Worm (Caenorhabditis elegans) whole organism, young adult: ENCODE results near the gene F20C5.6.
A peak's percentile ranks its signal among the peaks of the same experiment; 100 is the strongest.

ENCODE experiments used
- B0019.2 ChIP-seq: fragments of 200-800 bp; sonication (Bioruptor generic); conservative IDR thresholded peaks from 2 replicates; pipeline ENCODE4 v1.3.6; 2022; ENCODE audit warnings: missing genetic modification reagents, missing genetic modification characterization, missing compliant biosample characterization
- B0261.1 ChIP-seq: sonication (generic microtip); optimal IDR thresholded peaks from 2 replicates; lab custom pipeline; 2016; ENCODE audit warnings: mild to moderate bottlenecking, missing genetic modification characterization, moderate library complexity, missing compliant biosample characterization
- C06A6.2 ChIP-seq: fragments of 200-800 bp; sonication (Bioruptor generic); conservative IDR thresholded peaks from 2 replicates; pipeline ENCODE4 v1.3.6; 2022; ENCODE audit warnings: missing genetic modification characterization, missing compliant biosample characterization
- D2030.7 ChIP-seq: fragments of 200-800 bp; sonication (Bioruptor generic); IDR thresholded peaks from 2 replicates; pipeline ENCODE4 v1.3.6; 2022; ENCODE audit warnings: missing genetic modification reagents, missing genetic modification characterization, missing compliant biosample characterization
- F49E8.2 ChIP-seq: sonication (generic microtip); optimal IDR thresholded peaks from 3 replicates; lab custom pipeline; 2017; ENCODE audit warnings: missing genetic modification characterization, mild to moderate bottlenecking, missing compliant biosample characterization, antibody characterized with exemption, moderate library complexity; ENCODE audit not compliant: insufficient read depth
- F55B11.4 ChIP-seq: sonication (generic microtip); optimal IDR thresholded peaks from 2 replicates; lab custom pipeline; 2016; ENCODE audit warnings: missing compliant biosample characterization, missing genetic modification characterization, borderline replicate concordance; ENCODE audit not compliant: insufficient read depth
- F57C9.4 ChIP-seq: sonication (generic microtip); optimal IDR thresholded peaks from 2 replicates; lab custom pipeline; 2017; ENCODE audit warnings: mild to moderate bottlenecking, missing genetic modification characterization, missing compliant biosample characterization
- T07F8.4 ChIP-seq: sonication (generic microtip); optimal IDR thresholded peaks from 2 replicates; lab custom pipeline; 2016; ENCODE audit warnings: mild to moderate bottlenecking, missing genetic modification characterization, moderate library complexity, missing compliant biosample characterization
- Y53F4B.3 ChIP-seq: fragments of 200-800 bp; sonication (Bioruptor generic); IDR thresholded peaks from 2 replicates; pipeline ENCODE4 v1.3.6; 2022; ENCODE audit warnings: missing genetic modification reagents, missing genetic modification characterization, missing compliant biosample characterization
- Y67H2A.10 ChIP-seq: fragments of 200-800 bp; sonication (Bioruptor generic); conservative IDR thresholded peaks from 2 replicates; pipeline ENCODE4 v1.3.6; 2022; ENCODE audit warnings: missing genetic modification reagents, missing genetic modification characterization, missing compliant biosample characterization
- Y79H2A.3 ChIP-seq: fragments of 200-800 bp; sonication (Bioruptor generic); conservative IDR thresholded peaks from 2 replicates; pipeline ENCODE4 v1.3.6; 2022; ENCODE audit warnings: missing genetic modification reagents, missing genetic modification characterization, missing compliant biosample characterization
- Y95B8A.8 ChIP-seq: fragments of 200-800 bp; sonication (Bioruptor generic); IDR thresholded peaks from 2 replicates; pipeline ENCODE4 v1.3.6; 2022; ENCODE audit warnings: missing genetic modification reagents, missing genetic modification characterization, missing compliant biosample characterization
- aptf-2 ChIP-seq: fragments of 200-800 bp; sonication (Bioruptor generic); conservative IDR thresholded peaks from 2 replicates; pipeline ENCODE4 v1.3.6; 2022; ENCODE audit warnings: missing genetic modification reagents, missing genetic modification characterization, missing compliant biosample characterization
- atf-7 ChIP-seq: sonication (generic microtip); optimal IDR thresholded peaks from 2 replicates; lab custom pipeline; 2017; ENCODE audit warnings: mild to moderate bottlenecking, missing genetic modification characterization, missing compliant biosample characterization
- attf-3 ChIP-seq: fragments of 200-800 bp; sonication (Bioruptor generic); conservative IDR thresholded peaks from 2 replicates; pipeline ENCODE4 v1.3.6; 2022; ENCODE audit warnings: missing genetic modification reagents, missing genetic modification characterization, missing compliant biosample characterization
- cebp-1 ChIP-seq, 2 experiments: fragments of 200-800 bp in 1 of 2; sonication (Bioruptor generic) in 1 of 2; sonication (generic microtip) in 1 of 2; IDR thresholded peaks in 1 of 2; optimal IDR thresholded peaks in 1 of 2; 2 replicates each; pipeline versions ENCODE4 v1.3.6 to Lab custom; 2017 to 2022; ENCODE audit warnings: missing compliant biosample characterization in 2 of 2, missing genetic modification characterization in 2 of 2, mild to moderate bottlenecking in 1 of 2, missing genetic modification reagents in 1 of 2, moderate library complexity in 1 of 2
- cebp-2 ChIP-seq: fragments of 200-800 bp; sonication (Bioruptor generic); IDR thresholded peaks from 2 replicates; pipeline ENCODE4 v1.3.6; 2022; ENCODE audit warnings: missing genetic modification characterization, missing compliant biosample characterization
- ceh-100 ChIP-seq: fragments of 200-800 bp; sonication (Bioruptor generic); IDR thresholded peaks from 2 replicates; pipeline ENCODE4 v1.3.6; 2022; ENCODE audit warnings: missing genetic modification reagents, missing genetic modification characterization, missing compliant biosample characterization
- ceh-27 ChIP-seq: fragments of 200-800 bp; sonication (Bioruptor generic); optimal IDR thresholded peaks from 2 replicates; lab custom pipeline; 2018; ENCODE audit warnings: mild to moderate bottlenecking, missing genetic modification characterization, moderate library complexity, missing compliant biosample characterization
- ceh-40 ChIP-seq: fragments of 200-800 bp; sonication (Bioruptor generic); IDR thresholded peaks from 2 replicates; pipeline ENCODE4 v1.3.6; 2022; ENCODE audit warnings: missing genetic modification characterization, missing compliant biosample characterization
- ekl-4 ChIP-seq: fragments of 200-800 bp; sonication (Bioruptor generic); IDR thresholded peaks from 2 replicates; pipeline ENCODE4 v1.3.6; 2022; ENCODE audit warnings: missing genetic modification reagents, missing genetic modification characterization, missing compliant biosample characterization
- ets-4 ChIP-seq: fragments of 200-800 bp; sonication (Bioruptor generic); optimal IDR thresholded peaks from 2 replicates; lab custom pipeline; 2018; ENCODE audit warnings: mild to moderate bottlenecking, missing genetic modification characterization, missing compliant biosample characterization
- hmg-1.2 ChIP-seq: fragments of 200-800 bp; sonication (Bioruptor generic); IDR thresholded peaks from 2 replicates; pipeline ENCODE4 v1.3.6; 2022; ENCODE audit warnings: missing genetic modification reagents, missing genetic modification characterization, missing compliant biosample characterization
- lin-26 ChIP-seq: fragments of 200-800 bp; sonication (Bioruptor generic); IDR thresholded peaks from 2 replicates; pipeline ENCODE4 v1.3.6; 2022; ENCODE audit warnings: missing genetic modification reagents, missing genetic modification characterization, missing compliant biosample characterization
- lin-35 ChIP-seq, 3 experiments: fragments of 150-350 bp in 2 of 3; sonication (generic microtip) in 1 of 3; optimal IDR thresholded peaks; 2 replicates each; lab custom pipeline; 2014 to 2018; ENCODE audit warnings: missing biosample characterization in 3 of 3, missing genetic modification characterization in 3 of 3, missing genetic modification reagents in 3 of 3
- lin-40 ChIP-seq: sonication (generic microtip); optimal IDR thresholded peaks from 2 replicates; lab custom pipeline; 2016; ENCODE audit warnings: missing genetic modification characterization, mild to moderate bottlenecking, missing compliant biosample characterization, missing genotype, missing genetic modification reagents
- lin-54 ChIP-seq: fragments of 200-800 bp; sonication (Bioruptor generic); optimal IDR thresholded peaks from 2 replicates; lab custom pipeline; 2018; ENCODE audit warnings: mild to moderate bottlenecking, missing genetic modification characterization, missing compliant biosample characterization
- lir-1 ChIP-seq: fragments of 200-800 bp; sonication (Bioruptor generic); conservative IDR thresholded peaks from 2 replicates; pipeline ENCODE4 v1.3.6; 2022; ENCODE audit warnings: missing genetic modification reagents, missing genetic modification characterization, missing compliant biosample characterization
- madf-3 ChIP-seq: fragments of 200-800 bp; sonication (Bioruptor generic); IDR thresholded peaks from 2 replicates; pipeline ENCODE4 v1.3.6; 2022; ENCODE audit warnings: missing genetic modification reagents, missing genetic modification characterization, missing compliant biosample characterization
- madf-6 ChIP-seq: fragments of 200-800 bp; sonication (Bioruptor generic); IDR thresholded peaks from 2 replicates; pipeline ENCODE4 v1.3.6; 2022; ENCODE audit warnings: missing genetic modification reagents, missing genetic modification characterization, missing compliant biosample characterization
- madf-8 ChIP-seq: fragments of 200-800 bp; sonication (Bioruptor generic); conservative IDR thresholded peaks from 2 replicates; pipeline ENCODE4 v1.3.6; 2022; ENCODE audit warnings: missing genetic modification reagents, missing genetic modification characterization, missing compliant biosample characterization
- nhr-179 ChIP-seq: sonication (generic microtip); optimal IDR thresholded peaks from 2 replicates; lab custom pipeline; 2016; ENCODE audit warnings: mild to moderate bottlenecking, missing genetic modification characterization, missing compliant biosample characterization
- nhr-80 ChIP-seq: sonication (generic microtip); optimal IDR thresholded peaks from 2 replicates; lab custom pipeline; 2016; ENCODE audit warnings: missing genetic modification characterization, missing compliant biosample characterization
- pbrm-1 ChIP-seq: fragments of 200-800 bp; sonication (Bioruptor generic); IDR thresholded peaks from 2 replicates; pipeline ENCODE4 v1.3.6; 2022; ENCODE audit warnings: missing genetic modification reagents, missing genetic modification characterization, missing compliant biosample characterization
- rcor-1 ChIP-seq: fragments of 200-800 bp; sonication (Bioruptor generic); IDR thresholded peaks from 2 replicates; pipeline ENCODE4 v1.3.6; 2022; ENCODE audit warnings: missing genetic modification reagents, missing genetic modification characterization, missing compliant biosample characterization
- sdz-38 ChIP-seq: sonication (generic microtip); optimal IDR thresholded peaks from 2 replicates; lab custom pipeline; 2016; ENCODE audit warnings: missing genotype, missing genetic modification characterization, missing compliant biosample characterization
- sea-2 ChIP-seq: fragments of 200-800 bp; sonication (Bioruptor generic); IDR thresholded peaks from 2 replicates; pipeline ENCODE4 v1.3.6; 2022; ENCODE audit warnings: missing genetic modification characterization, missing compliant biosample characterization
- snpc-1.1 ChIP-seq: sonication (generic microtip); optimal IDR thresholded peaks from 2 replicates; lab custom pipeline; 2017; ENCODE audit warnings: missing genetic modification characterization, mild to moderate bottlenecking, missing compliant biosample characterization, antibody characterized with exemption, moderate library complexity, missing genotype, missing genetic modification reagents; ENCODE audit not compliant: insufficient read depth
- somi-1 ChIP-seq: fragments of 200-800 bp; sonication (Bioruptor generic); optimal IDR thresholded peaks from 2 replicates; lab custom pipeline; 2018; ENCODE audit warnings: mild to moderate bottlenecking, missing genetic modification characterization, missing compliant biosample characterization
- sptf-2 ChIP-seq: fragments of 200-800 bp; sonication (Bioruptor generic); optimal IDR thresholded peaks from 2 replicates; lab custom pipeline; 2018; ENCODE audit warnings: mild to moderate bottlenecking, missing genetic modification characterization, missing compliant biosample characterization
- unc-130 ChIP-seq: sonication (generic microtip); optimal IDR thresholded peaks from 2 replicates; lab custom pipeline; 2016; ENCODE audit warnings: missing genetic modification reagents, missing genetic modification characterization, missing compliant biosample characterization
- xnd-1 ChIP-seq: sonication (generic microtip); optimal IDR thresholded peaks from 2 replicates; lab custom pipeline; 2016; ENCODE audit warnings: missing genotype, missing genetic modification reagents, missing genetic modification characterization, missing compliant biosample characterization
- zim-3 ChIP-seq: sonication (generic microtip); optimal IDR thresholded peaks from 2 replicates; lab custom pipeline; 2017; ENCODE audit warnings: mild to moderate bottlenecking, missing genetic modification characterization, moderate library complexity, missing compliant biosample characterization
- ztf-25 ChIP-seq: fragments of 200-800 bp; sonication (Bioruptor generic); IDR thresholded peaks from 2 replicates; pipeline ENCODE4 v1.3.6; 2022; ENCODE audit warnings: missing genetic modification reagents, missing genetic modification characterization, missing compliant biosample characterization
- ztf-26 ChIP-seq: sonication (generic microtip); optimal IDR thresholded peaks from 2 replicates; lab custom pipeline; 2017; ENCODE audit warnings: missing genetic modification characterization, missing compliant biosample characterization
- ztf-3 ChIP-seq: fragments of 200-800 bp; sonication (Bioruptor generic); optimal IDR thresholded peaks from 2 replicates; lab custom pipeline; 2018; ENCODE audit warnings: mild to moderate bottlenecking, missing genetic modification characterization, missing compliant biosample characterization

F20C5.6 gene

ce11 chrIV:8794895-8795665 lies 22.1 kb upstream of the F20C5.6 start (continued):
- TF ChIP-seq Y67H2A.10 (GFP tag; lab: Robert Waterston, UW): no peak
- TF ChIP-seq hmg-1.2: peak; percentile 77
- peak; percentile 73 for TF ChIP-seq C06A6.2 (GFP tag; lab: Robert Waterston, UW)
- TF ChIP-seq ztf-3 (GFP tag; lab: Kevin White, UChicago): peak; percentile 19
- TF ChIP-seq F55B11.4 (tag; lab: Kevin White, UChicago): no peak
- TF ChIP-seq attf-3 (GFP tag; lab: Robert Waterston, UW): 0 out of 2 replicates have a peak, but pooled peaks have one; percentile 34
- TF ChIP-seq rcor-1 (GFP tag; lab: Robert Waterston, UW): peak; percentile 22; the same call in 1 of the 2 replicates
- TF ChIP-seq zim-3 (tag; lab: Kevin White, UChicago): no peak
- no peak for TF ChIP-seq ceh-100
- TF ChIP-seq madf-6: no peak
- peak; percentile 59; the same call in 1 of the 2 replicates for TF ChIP-seq lir-1 (GFP tag; lab: Robert Waterston, UW)
- TF ChIP-seq lin-40 (tag; lab: Kevin White, UChicago): peak; percentile 83
- TF ChIP-seq aptf-2 (GFP tag; lab: Robert Waterston, UW): no peak
- no peak for TF ChIP-seq sptf-2
- peak; percentile 94 for TF ChIP-seq somi-1 (GFP tag; lab: Kevin White, UChicago)
- no peak for TF ChIP-seq sea-2
- TF ChIP-seq Y95B8A.8 (GFP tag; lab: Robert Waterston, UW): no peak; the same call in 1 of the 2 replicates
- peak; percentile 57 for TF ChIP-seq lin-54 (GFP tag; lab: Kevin White, UChicago)
- peak; percentile 79 for TF ChIP-seq ceh-27
- no peak for TF ChIP-seq ceh-40 (GFP tag; lab: Robert Waterston, UW)
- no peak for TF ChIP-seq nhr-179
- TF ChIP-seq madf-8 (GFP tag; lab: Robert Waterston, UW): no peak
- no peak for TF ChIP-seq Y79H2A.3
- peak; percentile 92 for TF ChIP-seq atf-7 (tag; lab: Kevin White, UChicago)
- TF ChIP-seq ets-4 (GFP tag; lab: Kevin White, UChicago): peak; percentile 92
- TF ChIP-seq T07F8.4 (tag; lab: Kevin White, UChicago): no peak
- TF ChIP-seq snpc-1.1 (tag; lab: Kevin White, UChicago): no peak
- TF ChIP-seq lin-35 (GFP tag; optimal IDR thresholded peaks at IDR 0.05; lab: Kevin White, UChicago): peak in 1 of 3 experiments; percentile 56
- TF ChIP-seq ekl-4: peak; percentile 22; the same call in 1 of the 2 replicates
- TF ChIP-seq xnd-1 (tag; lab: Kevin White, UChicago): no peak
- no peak for TF ChIP-seq cebp-2
- TF ChIP-seq D2030.7 (GFP tag; lab: Robert Waterston, UW): no peak
- peak; percentile 83 for TF ChIP-seq lin-26 (GFP tag; lab: Robert Waterston, UW)
- TF ChIP-seq ztf-25: no peak
- no peak for TF ChIP-seq F49E8.2 (tag; lab: Kevin White, UChicago)
- peak; percentile 93 for TF ChIP-seq ztf-26 (tag; lab: Kevin White, UChicago)
- no peak for TF ChIP-seq B0261.1 (tag; lab: Kevin White, UChicago)
- TF ChIP-seq pbrm-1 (GFP tag; lab: Robert Waterston, UW): peak; percentile 73; the same call in 1 of the 2 replicates
- TF ChIP-seq sdz-38 (tag; lab: Kevin White, UChicago): no peak
- TF ChIP-seq unc-130 (GFP tag; lab: Kevin White, UChicago): no peak
- TF ChIP-seq Y53F4B.3 (GFP tag; lab: Robert Waterston, UW): no peak
- peak; percentile 49; the same call in 1 of the 2 replicates for TF ChIP-seq cebp-1 (GFP tag; IDR thresholded peaks at IDR 0.05; lab: Robert Waterston, UW)
- peak; percentile 94 for TF ChIP-seq cebp-1 (tag; optimal IDR thresholded peaks at IDR 0.05; lab: Kevin White, UChicago)
- TF ChIP-seq B0019.2 (GFP tag; lab: Robert Waterston, UW): no peak
- TF ChIP-seq F57C9.4 (tag; lab: Kevin White, UChicago): no peak
- no peak for TF ChIP-seq madf-3 (GFP tag; lab: Robert Waterston, UW)
- peak; percentile 100 for TF ChIP-seq nhr-80 (tag; lab: Kevin White, UChicago)
